Fruit fly (Drosophila melanogaster) whole organism, pupa: ENCODE data around the gene Grip.

Source experiments
- CG10348 ChIP-seq: fragments of 200-800 bp; sonication (Bioruptor generic); IDR thresholded peaks from 2 replicates; pipeline ENCODE4 v1.3.6; 2022; ENCODE audit warnings: missing biosample characterization, missing genetic modification characterization
- CG13204 ChIP-seq: fragments of 200-800 bp; sonication (Bioruptor generic); optimal IDR thresholded peaks from 2 replicates; lab custom pipeline; 2018; ENCODE audit warnings: missing biosample characterization, mild to moderate bottlenecking, missing genetic modification characterization, moderate library complexity
- CG9948 ChIP-seq: fragments of 200-800 bp; sonication (Bioruptor generic); optimal IDR thresholded peaks from 2 replicates; lab custom pipeline; 2018; ENCODE audit warnings: missing biosample characterization, mild to moderate bottlenecking, missing genetic modification characterization, moderate library complexity
- EcR ChIP-seq: fragments of 200-800 bp; sonication (Bioruptor generic); optimal IDR thresholded peaks from 3 replicates; lab custom pipeline; 2019; ENCODE audit warnings: missing biosample characterization, missing genetic modification characterization, mild to moderate bottlenecking, moderate library complexity, missing genetic modification reagents
- Ets98B ChIP-seq: fragments of 200-800 bp; sonication (Bioruptor generic); IDR thresholded peaks from 2 replicates; pipeline ENCODE4 v1.3.6; 2022; ENCODE audit warnings: missing biosample characterization, missing genetic modification characterization
- Snoo ChIP-seq: fragments of 200-800 bp; sonication (Bioruptor generic); optimal IDR thresholded peaks from 3 replicates; lab custom pipeline; 2017; ENCODE audit warnings: missing biosample characterization, mild to moderate bottlenecking, missing genetic modification characterization, inconsistent platforms

dm6 chrX:5924378-5924777 lies 41.7 kb upstream of the Grip start:
- TF ChIP-seq CG10348 (no peak), Snoo (tag; lab: Kevin White, UChicago) (no peak), CG9948 (tag; lab: Kevin White, UChicago) (peak; percentile 59), CG13204 (GFP tag; lab: Kevin White, UChicago) (no peak), EcR (no peak), Ets98B (GFP tag; lab: Robert Waterston, UW) (peak; percentile 65)
